Fruit fly (Drosophila melanogaster) whole organism, wandering third instar larva: ENCODE measurements around the gene CG32280.

Source experiments
- Abd-B ChIP-seq: fragments of >200 bp; optimal IDR thresholded peaks from 2 replicates; lab custom pipeline; 2017; ENCODE audit warnings: missing biosample characterization, missing genetic modification characterization
- HLH106 ChIP-seq: fragments of 200-800 bp; optimal IDR thresholded peaks from 3 replicates; lab custom pipeline; 2019; ENCODE audit warnings: missing biosample characterization, mild to moderate bottlenecking, missing genetic modification characterization, moderate library complexity
- Hnf4 ChIP-seq: fragments of 200-800 bp; sonication (Bioruptor generic); optimal IDR thresholded peaks from 2 replicates; lab custom pipeline; 2016; ENCODE audit warnings: missing biosample characterization, mild to moderate bottlenecking, missing genetic modification characterization
- Myc ChIP-seq: fragments of >200 bp; optimal IDR thresholded peaks from 2 replicates; lab custom pipeline; 2017
- N ChIP-seq: fragments of >200 bp; optimal IDR thresholded peaks from 2 replicates; lab custom pipeline; 2018; ENCODE audit warnings: missing biosample characterization, missing external identifiers, missing genetic modification characterization
- foxo ChIP-seq, 2 experiments: fragments of 200-800 bp; sonication (Bioruptor generic); optimal IDR thresholded peaks; 2 replicates in 1 of 2; 3 replicates in 1 of 2; lab custom pipeline; 2016 to 2017; ENCODE audit warnings: missing biosample characterization in 2 of 2, missing genetic modification characterization in 2 of 2
- pan ChIP-seq: fragments of >200 bp; optimal IDR thresholded peaks from 2 replicates; lab custom pipeline; 2017
- psq ChIP-seq: fragments of 200-800 bp; sonication (Bioruptor generic); optimal IDR thresholded peaks from 3 replicates; lab custom pipeline; 2017; ENCODE audit warnings: missing biosample characterization, mild to moderate bottlenecking, missing genetic modification characterization, moderate library complexity
- tai ChIP-seq: sonication (Bioruptor generic); optimal IDR thresholded peaks from 2 replicates; lab custom pipeline; 2016; ENCODE audit warnings: missing biosample characterization, missing genetic modification characterization
- usp ChIP-seq: fragments of >200 bp; optimal IDR thresholded peaks from 2 replicates; lab custom pipeline; 2017; ENCODE audit warnings: missing biosample characterization, missing genetic modification characterization

- TF ChIP-seq usp (GFP tag; lab: Kevin White, UChicago) (no peak), Myc (lab: Kevin White, UChicago) (no peak), tai (GFP tag; lab: Kevin White, UChicago) (no peak), N (no peak), Hnf4 (GFP tag; lab: Kevin White, UChicago) (no peak), Abd-B (GFP tag; lab: Kevin White, UChicago) (no peak), HLH106 (tag; lab: Kevin White, UChicago) (no peak), psq (no peak), pan (lab: Kevin White, UChicago) (no peak), foxo (GFP tag; optimal IDR thresholded peaks at IDR 0.05; lab: Kevin White, UChicago) (no peak)
Observed at dm6 chr3L:3122688-3123316, 42.2 kb upstream of the CG32280 start.
